Worm (Caenorhabditis elegans) whole organism, L3 larva: Measurements from ENCODE around the gene scl-5.

ENCODE experiments used
- R02D3.7 ChIP-seq: fragments of 150-350 bp; optimal IDR thresholded peaks from 2 replicates; lab custom pipeline; 2014; ENCODE audit warnings: missing biosample characterization, missing genetic modification characterization
- aly-2 ChIP-seq: fragments of 150-350 bp; optimal IDR thresholded peaks from 2 replicates; lab custom pipeline; 2014; ENCODE audit warnings: missing biosample characterization, missing genetic modification characterization
- egl-5 ChIP-seq: fragments of 150-350 bp; optimal IDR thresholded peaks from 2 replicates; lab custom pipeline; 2017; ENCODE audit warnings: missing biosample characterization, missing genetic modification reagents, missing genetic modification characterization, inconsistent platforms
- lin-39 ChIP-seq: fragments of 150-350 bp; optimal IDR thresholded peaks from 2 replicates; lab custom pipeline; 2018; ENCODE audit warnings: missing biosample characterization, missing genetic modification reagents, missing genetic modification characterization
- mdl-1 ChIP-seq: fragments of 150-350 bp; optimal IDR thresholded peaks from 2 replicates; lab custom pipeline; 2014; ENCODE audit warnings: missing biosample characterization, missing genetic modification characterization
- nfya-1 ChIP-seq: sonication (generic microtip); optimal IDR thresholded peaks from 2 replicates; lab custom pipeline; 2017; ENCODE audit warnings: missing genetic modification characterization, mild to moderate bottlenecking, missing compliant biosample characterization, antibody characterized with exemption, moderate library complexity; ENCODE audit not compliant: insufficient read depth
- nhr-11 ChIP-seq: fragments of 150-350 bp; optimal IDR thresholded peaks from 2 replicates; lab custom pipeline; 2014; ENCODE audit warnings: missing biosample characterization, missing genetic modification characterization
- nhr-12 ChIP-seq: fragments of 150-350 bp; optimal IDR thresholded peaks from 2 replicates; lab custom pipeline; 2014; ENCODE audit warnings: missing biosample characterization, missing genetic modification characterization
- nhr-237 ChIP-seq: fragments of 150-350 bp; optimal IDR thresholded peaks from 2 replicates; lab custom pipeline; 2014; ENCODE audit warnings: missing biosample characterization, missing genetic modification characterization
- nhr-43 ChIP-seq: sonication (generic microtip); optimal IDR thresholded peaks from 2 replicates; lab custom pipeline; 2016; ENCODE audit warnings: mild to moderate bottlenecking, missing genetic modification characterization, missing compliant biosample characterization; ENCODE audit not compliant: poor library complexity, severe bottlenecking
- nhr-76 ChIP-seq: fragments of 150-350 bp; sonication (generic microtip); optimal IDR thresholded peaks from 5 replicates; lab custom pipeline; 2014; ENCODE audit warnings: missing biosample characterization, missing genetic modification characterization
- zag-1 ChIP-seq: fragments of 150-350 bp; optimal IDR thresholded peaks from 2 replicates; lab custom pipeline; 2014; ENCODE audit warnings: missing biosample characterization, missing genetic modification characterization

ce11 chrIV:13096778-13097177 lies 33.0 kb downstream of the scl-5 start:
- TF ChIP-seq zag-1 (no peak), nhr-11 (tag; lab: Kevin White, UChicago) (no peak), mdl-1 (no peak), nfya-1 (tag; lab: Kevin White, UChicago) (no peak), egl-5 (tag; lab: Kevin White, UChicago) (no peak), nhr-237 (tag; lab: Kevin White, UChicago) (no peak), nhr-76 (no peak), lin-39 (tag; lab: Kevin White, UChicago) (no peak), R02D3.7 (tag; lab: Kevin White, UChicago) (no peak), nhr-12 (tag; lab: Kevin White, UChicago) (no peak), nhr-43 (no peak), aly-2 (peak; percentile 30)
